Worm (Caenorhabditis elegans) whole organism, mixed stage, embryonic: ENCODE measurements around the gene efn-4.

ENCODE experiments used
- bed-3 ChIP-seq: fragments of 200-800 bp; sonication (Bioruptor generic); optimal IDR thresholded peaks from 3 replicates; lab custom pipeline; 2018; ENCODE audit warnings: mild to moderate bottlenecking, missing genetic modification characterization, moderate library complexity, missing compliant biosample characterization
- blmp-1 ChIP-seq: fragments of 150-350 bp; optimal IDR thresholded peaks from 2 replicates; lab custom pipeline; 2014; ENCODE audit warnings: missing biosample characterization, missing genetic modification characterization
- ceh-39 ChIP-seq: fragments of 150-350 bp; optimal IDR thresholded peaks from 2 replicates; lab custom pipeline; 2014; ENCODE audit warnings: missing biosample characterization, missing genetic modification characterization
- ceh-43 ChIP-seq: fragments of 200-800 bp; sonication (Bioruptor generic); optimal IDR thresholded peaks from 2 replicates; lab custom pipeline; 2018; ENCODE audit warnings: mild to moderate bottlenecking, missing genetic modification characterization, moderate library complexity, missing compliant biosample characterization
- ceh-83 ChIP-seq: fragments of 200-800 bp; sonication (Bioruptor generic); optimal IDR thresholded peaks from 2 replicates; lab custom pipeline; 2018; ENCODE audit warnings: mild to moderate bottlenecking, missing genetic modification characterization, missing compliant biosample characterization
- ces-1 ChIP-seq: fragments of 150-350 bp; optimal IDR thresholded peaks from 2 replicates; lab custom pipeline; 2014; ENCODE audit warnings: missing biosample characterization, missing genetic modification reagents, missing genetic modification characterization
- cnd-1 ChIP-seq: fragments of 200-800 bp; sonication (Bioruptor generic); optimal IDR thresholded peaks from 2 replicates; lab custom pipeline; 2018; ENCODE audit warnings: mild to moderate bottlenecking, missing genetic modification characterization, missing compliant biosample characterization
- drap-1 ChIP-seq: fragments of 200-800 bp; sonication (Bioruptor generic); optimal IDR thresholded peaks from 3 replicates; lab custom pipeline; 2018; ENCODE audit warnings: mild to moderate bottlenecking, missing genetic modification characterization, missing compliant biosample characterization
- elt-1 ChIP-seq: sonication (generic microtip); optimal IDR thresholded peaks from 2 replicates; lab custom pipeline; 2017; ENCODE audit warnings: missing genetic modification characterization, mild to moderate bottlenecking, missing compliant biosample characterization, antibody characterized with exemption, moderate library complexity, borderline replicate concordance; ENCODE audit not compliant: insufficient read depth
- elt-3 ChIP-seq: fragments of 150-350 bp; optimal IDR thresholded peaks from 2 replicates; lab custom pipeline; 2014; ENCODE audit warnings: missing biosample characterization, missing genetic modification characterization
- flh-1 ChIP-seq: fragments of 200-800 bp; sonication (Bioruptor generic); optimal IDR thresholded peaks from 2 replicates; lab custom pipeline; 2018; ENCODE audit warnings: mild to moderate bottlenecking, missing genetic modification characterization, moderate library complexity, missing compliant biosample characterization
- hlh-1 ChIP-seq: fragments of 150-350 bp; optimal IDR thresholded peaks from 2 replicates; lab custom pipeline; 2014; ENCODE audit warnings: missing biosample characterization, missing genetic modification reagents, missing genetic modification characterization
- lin-13 ChIP-seq: fragments of 150-350 bp; optimal IDR thresholded peaks from 2 replicates; lab custom pipeline; 2014; ENCODE audit warnings: missing biosample characterization, missing genetic modification characterization
- lin-32 ChIP-seq: fragments of 200-800 bp; sonication (Bioruptor generic); optimal IDR thresholded peaks from 2 replicates; lab custom pipeline; 2018; ENCODE audit warnings: mild to moderate bottlenecking, missing genetic modification characterization, missing compliant biosample characterization
- lsy-2 ChIP-seq: fragments of 150-350 bp; optimal IDR thresholded peaks from 2 replicates; lab custom pipeline; 2014; ENCODE audit warnings: missing biosample characterization, missing genetic modification characterization
- mab-5 ChIP-seq: fragments of 150-350 bp; optimal IDR thresholded peaks from 2 replicates; lab custom pipeline; 2014; ENCODE audit warnings: missing biosample characterization, missing genetic modification characterization
- mep-1 ChIP-seq: fragments of 150-350 bp; optimal IDR thresholded peaks from 2 replicates; lab custom pipeline; 2017; ENCODE audit warnings: missing biosample characterization, missing genetic modification reagents, missing genetic modification characterization, inconsistent platforms
- mls-2 ChIP-seq: sonication (generic microtip); optimal IDR thresholded peaks from 2 replicates; lab custom pipeline; 2016; ENCODE audit warnings: mild to moderate bottlenecking, missing genetic modification characterization, moderate library complexity, missing compliant biosample characterization
- nhr-12 ChIP-seq: fragments of 150-350 bp; optimal IDR thresholded peaks from 2 replicates; lab custom pipeline; 2014; ENCODE audit warnings: missing biosample characterization, missing genetic modification characterization
- nhr-2 ChIP-seq: fragments of 150-350 bp; optimal IDR thresholded peaks from 2 replicates; lab custom pipeline; 2014; ENCODE audit warnings: missing biosample characterization, missing genetic modification characterization
- nhr-237 ChIP-seq: fragments of 150-350 bp; optimal IDR thresholded peaks from 2 replicates; lab custom pipeline; 2014; ENCODE audit warnings: missing biosample characterization, missing genetic modification characterization
- nhr-28 ChIP-seq: fragments of 150-350 bp; optimal IDR thresholded peaks from 2 replicates; lab custom pipeline; 2014; ENCODE audit warnings: missing biosample characterization, missing genetic modification characterization
- nhr-76 ChIP-seq: sonication (generic microtip); optimal IDR thresholded peaks from 2 replicates; lab custom pipeline; 2017; ENCODE audit warnings: missing biosample characterization, missing genetic modification characterization
- sem-2 ChIP-seq: fragments of 200-800 bp; sonication (Bioruptor generic); optimal IDR thresholded peaks from 2 replicates; lab custom pipeline; 2018; ENCODE audit warnings: mild to moderate bottlenecking, missing genetic modification characterization, missing compliant biosample characterization
- sptf-1 ChIP-seq: sonication (generic microtip); optimal IDR thresholded peaks from 2 replicates; lab custom pipeline; 2017; ENCODE audit warnings: mild to moderate bottlenecking, missing genetic modification characterization, moderate library complexity, missing compliant biosample characterization
- tbx-8 ChIP-seq: fragments of 200-800 bp; sonication (Bioruptor generic); optimal IDR thresholded peaks from 2 replicates; lab custom pipeline; 2018; ENCODE audit warnings: mild to moderate bottlenecking, missing genetic modification characterization, moderate library complexity, missing compliant biosample characterization
- unc-120 ChIP-seq: sonication (generic microtip); optimal IDR thresholded peaks from 2 replicates; lab custom pipeline; 2017; ENCODE audit warnings: missing genetic modification characterization, missing compliant biosample characterization; ENCODE audit not compliant: poor library complexity, severe bottlenecking
- unc-62 ChIP-seq: fragments of 150-350 bp; optimal IDR thresholded peaks from 2 replicates; lab custom pipeline; 2014; ENCODE audit warnings: missing biosample characterization, missing genetic modification reagents, missing genetic modification characterization
- zip-8 ChIP-seq: fragments of 150-350 bp; optimal IDR thresholded peaks from 2 replicates; lab custom pipeline; 2014; ENCODE audit warnings: missing biosample characterization, missing genetic modification characterization
- ztf-11 ChIP-seq: fragments of 150-350 bp; optimal IDR thresholded peaks from 2 replicates; lab custom pipeline; 2014; ENCODE audit warnings: missing biosample characterization, missing genetic modification characterization

The efn-4 gene

DNA sequence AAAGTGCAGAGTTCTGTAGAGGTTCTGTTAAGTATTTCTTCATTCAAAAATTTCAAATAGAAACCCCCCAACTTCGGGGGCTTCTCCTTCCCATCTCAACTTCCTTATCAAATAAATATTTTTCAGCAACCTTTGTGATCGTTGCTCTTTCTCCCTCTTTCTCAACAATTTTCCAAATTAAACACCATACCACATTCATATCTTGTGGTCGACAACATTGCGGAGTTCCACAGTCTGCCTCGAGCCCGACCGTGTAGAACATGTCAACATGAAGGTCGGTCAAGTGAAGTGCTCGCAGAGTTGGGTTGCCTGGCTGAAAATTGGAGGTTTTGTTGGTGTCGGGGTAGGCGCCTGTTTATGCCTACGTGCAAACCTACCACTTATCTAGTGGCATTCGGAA lies 36.5 kb upstream of the efn-4 start:
- no peak for TF ChIP-seq lin-13 (tag; lab: Kevin White, UChicago)
- TF ChIP-seq sptf-1: no peak
- no peak for TF ChIP-seq ztf-11 (tag; lab: Kevin White, UChicago)
- no peak for TF ChIP-seq nhr-2 (tag; lab: Kevin White, UChicago)
- TF ChIP-seq flh-1 (GFP tag; lab: Kevin White, UChicago): no peak
- TF ChIP-seq drap-1: no peak
- no peak for TF ChIP-seq blmp-1 (tag; lab: Kevin White, UChicago)
- TF ChIP-seq elt-1: no peak
- TF ChIP-seq zip-8 (tag; lab: Kevin White, UChicago): no peak
- no peak for TF ChIP-seq mab-5 (tag; lab: Kevin White, UChicago)
- TF ChIP-seq sem-2 (GFP tag; lab: Kevin White, UChicago): no peak
- no peak for TF ChIP-seq cnd-1
- no peak for TF ChIP-seq ceh-83
- no peak for TF ChIP-seq bed-3 (GFP tag; lab: Kevin White, UChicago)
- TF ChIP-seq hlh-1 (tag; lab: Kevin White, UChicago): no peak
- TF ChIP-seq lsy-2: no peak
- TF ChIP-seq lin-32 (GFP tag; lab: Kevin White, UChicago): no peak
- TF ChIP-seq, all 35 proteins: peak for 0

DNA sequence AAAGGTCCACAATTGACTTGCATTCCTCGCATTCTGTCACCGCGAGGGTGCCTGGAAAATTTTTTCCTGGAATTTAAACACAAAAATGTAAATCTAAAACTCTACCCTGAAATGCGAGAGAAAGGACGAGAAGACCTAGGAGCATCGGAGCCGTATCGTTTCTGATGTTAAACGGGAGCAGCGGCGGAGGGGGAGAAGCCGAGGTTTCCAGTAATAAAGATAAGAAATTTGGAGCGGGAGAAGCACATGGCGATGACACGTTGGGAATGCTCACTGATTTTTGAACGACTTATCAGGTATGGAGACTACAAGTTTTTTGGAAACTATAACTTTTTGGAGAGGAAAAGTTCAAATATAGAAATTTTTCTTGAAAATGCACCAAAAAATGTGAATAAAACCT lies 35.4 kb upstream of the efn-4 start, which contains the start of gene asm-3:
Gene asm-3 (minus strand): TSS at position 215 of the 400 bp plus-strand sequence.
- TF ChIP-seq lsy-2: no peak
- no peak for TF ChIP-seq zip-8 (tag; lab: Kevin White, UChicago)
- no peak for TF ChIP-seq sem-2 (GFP tag; lab: Kevin White, UChicago)
- no peak for TF ChIP-seq nhr-28 (tag; lab: Kevin White, UChicago)
- no peak for TF ChIP-seq tbx-8 (GFP tag; lab: Kevin White, UChicago)
- no peak for TF ChIP-seq unc-62 (GFP tag; lab: Kevin White, UChicago)
- no peak for TF ChIP-seq sptf-1
- no peak for TF ChIP-seq mep-1 (tag; lab: Kevin White, UChicago)
- TF ChIP-seq elt-3 (tag; lab: Kevin White, UChicago): no peak
- no peak for TF ChIP-seq ceh-83

DNA sequence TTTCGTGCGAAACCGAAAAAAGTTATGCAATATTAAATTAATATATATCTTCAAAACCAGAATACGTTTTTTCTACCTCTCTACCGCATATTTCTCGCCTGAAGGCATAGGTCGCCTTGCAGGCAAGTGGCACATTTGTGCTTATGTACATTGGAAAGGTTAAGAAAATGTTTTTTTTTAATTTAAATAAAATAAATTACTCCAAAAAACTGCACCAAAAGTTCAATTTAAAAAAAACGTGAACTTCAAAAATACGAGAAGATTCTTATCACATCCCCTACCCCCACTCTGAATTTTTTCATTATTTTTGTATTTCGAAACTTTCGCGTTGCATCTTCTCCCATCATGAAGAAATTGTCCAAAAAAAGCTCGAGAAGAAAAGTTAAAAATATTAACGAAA lies 34.7 kb upstream of the efn-4 start, which contains the start of gene W03G1.2:
Gene W03G1.2 (plus strand): TSS at position 301 of the 400 bp plus-strand sequence.
- TF ChIP-seq sem-2 (GFP tag; lab: Kevin White, UChicago) (no peak), nhr-28 (tag; lab: Kevin White, UChicago) (no peak), cnd-1 (no peak), ces-1 (no peak), lin-13 (tag; lab: Kevin White, UChicago) (no peak), ceh-43 (no peak), hlh-1 (tag; lab: Kevin White, UChicago) (no peak), nhr-76 (tag; lab: Kevin White, UChicago) (no peak)

DNA sequence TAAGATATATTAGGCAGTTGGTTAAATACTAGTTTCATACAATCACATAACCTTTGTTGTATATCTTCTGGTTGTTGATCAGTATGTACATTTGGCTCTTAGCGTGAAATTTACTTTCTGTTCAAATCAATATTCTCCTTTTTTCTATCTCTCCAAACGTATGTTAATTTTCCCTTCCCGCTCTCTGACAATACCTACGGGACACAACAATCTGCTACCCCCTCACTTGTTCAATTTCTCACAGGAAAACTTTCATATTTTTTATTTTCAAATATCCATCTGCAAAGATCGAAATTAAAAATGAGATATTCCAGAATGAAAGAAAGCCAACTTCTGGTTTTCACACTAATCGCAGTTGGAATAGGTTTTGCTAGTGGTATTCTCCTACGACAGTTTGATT lies 27.2 kb upstream of the efn-4 start, which contains the start of gene glt-7:
Gene glt-7 (plus strand): TSS at position 301 of the 400 bp plus-strand sequence.
- TF ChIP-seq mls-2 (tag; lab: Kevin White, UChicago) (no peak), nhr-237 (no peak), ceh-39 (tag; lab: Kevin White, UChicago) (no peak)

DNA sequence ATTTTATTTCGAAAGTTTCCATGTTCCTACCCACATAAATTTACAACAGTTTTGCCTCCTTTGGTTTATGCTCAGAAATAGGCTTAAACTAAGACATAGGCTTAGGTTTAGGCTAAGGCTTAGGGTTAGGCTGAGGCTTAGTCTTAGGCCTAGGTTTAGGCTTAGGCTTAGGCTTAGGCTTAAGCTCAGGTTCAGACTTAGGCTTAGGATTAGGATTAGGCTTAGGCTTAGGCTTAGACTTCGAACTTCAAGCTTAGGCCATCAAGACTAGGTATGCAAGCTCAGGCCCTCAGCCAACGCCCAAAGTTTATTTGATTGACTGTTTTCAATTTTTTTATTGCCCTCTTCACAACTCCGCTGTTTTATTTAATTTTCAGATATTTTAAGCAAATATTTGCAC lies 13.2 kb upstream of the efn-4 start:
- TF ChIP-seq sptf-1: no peak
- no peak for TF ChIP-seq nhr-76 (tag; lab: Kevin White, UChicago)
- no peak for TF ChIP-seq nhr-28 (tag; lab: Kevin White, UChicago)
- no peak for TF ChIP-seq blmp-1 (tag; lab: Kevin White, UChicago)
- no peak for TF ChIP-seq lin-32 (GFP tag; lab: Kevin White, UChicago)
- no peak for TF ChIP-seq mep-1 (tag; lab: Kevin White, UChicago)
- TF ChIP-seq tbx-8 (GFP tag; lab: Kevin White, UChicago): no peak

DNA sequence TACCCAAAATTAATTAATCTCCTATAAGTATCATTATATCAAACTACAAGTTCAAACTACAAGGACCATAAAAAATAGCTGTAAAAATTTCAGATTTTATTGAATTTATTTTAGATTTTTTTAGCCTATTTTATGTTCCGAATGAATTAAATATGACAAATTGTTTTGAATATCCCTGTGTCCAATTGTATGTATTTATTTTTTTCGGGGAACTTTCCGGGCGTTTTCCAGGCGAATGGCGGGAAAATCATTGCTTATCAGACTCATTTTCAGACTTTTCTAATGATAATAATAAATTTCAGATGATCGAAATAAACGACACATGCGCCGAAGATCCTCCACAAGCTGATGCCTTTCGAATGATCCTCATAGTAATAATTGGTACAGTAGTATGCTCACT lies 11.0 kb upstream of the efn-4 start, which contains the start of gene F56A11.4:
Gene F56A11.4 (plus strand): TSS at position 301 of the 400 bp plus-strand sequence.
- no peak for TF ChIP-seq blmp-1 (tag; lab: Kevin White, UChicago)
- no peak for TF ChIP-seq flh-1 (GFP tag; lab: Kevin White, UChicago)
- TF ChIP-seq sptf-1: no peak
- TF ChIP-seq unc-62 (GFP tag; lab: Kevin White, UChicago): no peak
- no peak for TF ChIP-seq ztf-11 (tag; lab: Kevin White, UChicago)
- TF ChIP-seq cnd-1: no peak
- no peak for TF ChIP-seq nhr-12 (tag; lab: Kevin White, UChicago)
- no peak for TF ChIP-seq tbx-8 (GFP tag; lab: Kevin White, UChicago)
- TF ChIP-seq lin-32 (GFP tag; lab: Kevin White, UChicago): no peak
- no peak for TF ChIP-seq unc-120
- no peak for TF ChIP-seq nhr-237
- TF ChIP-seq ceh-83: no peak
- no peak for TF ChIP-seq bed-3 (GFP tag; lab: Kevin White, UChicago)
